Worm (Caenorhabditis elegans) whole organism, L3 larva: ENCODE data around the gene rocf-1.

ENCODE experiments used
- R02D3.7 ChIP-seq: fragments of 150-350 bp; optimal IDR thresholded peaks from 2 replicates; lab custom pipeline; 2014; ENCODE audit warnings: missing biosample characterization, missing genetic modification characterization
- ceh-16 ChIP-seq: sonication (generic microtip); optimal IDR thresholded peaks from 2 replicates; lab custom pipeline; 2017; ENCODE audit warnings: missing biosample characterization, missing genetic modification characterization
- ceh-28 ChIP-seq: fragments of 150-350 bp; optimal IDR thresholded peaks from 2 replicates; lab custom pipeline; 2014; ENCODE audit warnings: missing biosample characterization, missing genetic modification reagents, missing genetic modification characterization
- ceh-82 ChIP-seq: fragments of 150-350 bp; optimal IDR thresholded peaks from 2 replicates; lab custom pipeline; 2014; ENCODE audit warnings: missing biosample characterization, missing genetic modification characterization
- ceh-9 ChIP-seq: sonication (generic microtip); optimal IDR thresholded peaks from 2 replicates; lab custom pipeline; 2018; ENCODE audit warnings: missing biosample characterization, missing genetic modification characterization
- egl-27 ChIP-seq: sonication (generic microtip); optimal IDR thresholded peaks from 4 replicates; lab custom pipeline; 2017; ENCODE audit warnings: missing biosample characterization, missing genetic modification reagents, missing genetic modification characterization
- elt-1 ChIP-seq: fragments of 150-350 bp; optimal IDR thresholded peaks from 2 replicates; lab custom pipeline; 2014; ENCODE audit warnings: missing biosample characterization, missing genetic modification characterization
- elt-3 ChIP-seq, 3 experiments: fragments of 150-350 bp in 1 of 3; sonication (generic microtip) in 2 of 3; optimal IDR thresholded peaks; 2 replicates in 2 of 3; 4 replicates in 1 of 3; lab custom pipeline; 2014 to 2017; ENCODE audit warnings: missing biosample characterization in 3 of 3, missing genetic modification characterization in 3 of 3
- eor-1 ChIP-seq, 2 experiments: fragments of 150-350 bp; optimal IDR thresholded peaks; 2 replicates each; lab custom pipeline; 2014 to 2018; ENCODE audit warnings: missing biosample characterization in 2 of 2, missing genetic modification characterization in 2 of 2
- fkh-10 ChIP-seq: sonication (generic microtip); optimal IDR thresholded peaks from 2 replicates; lab custom pipeline; 2017; ENCODE audit warnings: missing biosample characterization, missing genetic modification reagents, missing genetic modification characterization
- fkh-2 ChIP-seq: fragments of 150-350 bp; optimal IDR thresholded peaks from 2 replicates; lab custom pipeline; 2014; ENCODE audit warnings: missing biosample characterization, missing genetic modification reagents, missing genetic modification characterization
- hmg-11 ChIP-seq: sonication (generic microtip); optimal IDR thresholded peaks from 2 replicates; lab custom pipeline; 2016; ENCODE audit warnings: missing genetic modification characterization, missing compliant biosample characterization
- jun-1 ChIP-seq: fragments of 150-350 bp; optimal IDR thresholded peaks from 2 replicates; lab custom pipeline; 2014; ENCODE audit warnings: missing biosample characterization, missing genetic modification reagents, missing genetic modification characterization
- lin-15B ChIP-seq: fragments of 150-350 bp; optimal IDR thresholded peaks from 2 replicates; lab custom pipeline; 2014; ENCODE audit warnings: missing biosample characterization, missing genetic modification characterization
- lin-39 ChIP-seq: fragments of 150-350 bp; optimal IDR thresholded peaks from 2 replicates; lab custom pipeline; 2018; ENCODE audit warnings: missing biosample characterization, missing genetic modification reagents, missing genetic modification characterization
- mdl-1 ChIP-seq: fragments of 150-350 bp; optimal IDR thresholded peaks from 2 replicates; lab custom pipeline; 2014; ENCODE audit warnings: missing biosample characterization, missing genetic modification characterization
- mml-1 ChIP-seq: fragments of 150-350 bp; sonication (generic microtip); optimal IDR thresholded peaks from 3 replicates; lab custom pipeline; 2014; ENCODE audit warnings: missing biosample characterization, missing genetic modification characterization
- nfya-1 ChIP-seq: sonication (generic microtip); optimal IDR thresholded peaks from 2 replicates; lab custom pipeline; 2017; ENCODE audit warnings: missing genetic modification characterization, mild to moderate bottlenecking, missing compliant biosample characterization, antibody characterized with exemption, moderate library complexity; ENCODE audit not compliant: insufficient read depth
- nhr-12 ChIP-seq: fragments of 150-350 bp; optimal IDR thresholded peaks from 2 replicates; lab custom pipeline; 2014; ENCODE audit warnings: missing biosample characterization, missing genetic modification characterization
- nhr-23 ChIP-seq: fragments of 150-350 bp; optimal IDR thresholded peaks from 2 replicates; lab custom pipeline; 2014; ENCODE audit warnings: missing biosample characterization, missing genetic modification reagents, missing genetic modification characterization
- nhr-237 ChIP-seq: fragments of 150-350 bp; optimal IDR thresholded peaks from 2 replicates; lab custom pipeline; 2014; ENCODE audit warnings: missing biosample characterization, missing genetic modification characterization
- nhr-25 ChIP-seq: sonication (generic microtip); optimal IDR thresholded peaks from 2 replicates; lab custom pipeline; 2017; ENCODE audit warnings: missing biosample characterization, missing genetic modification characterization
- nhr-28 ChIP-seq: fragments of 150-350 bp; optimal IDR thresholded peaks from 2 replicates; lab custom pipeline; 2014; ENCODE audit warnings: missing biosample characterization, missing genetic modification characterization
- nhr-43 ChIP-seq: sonication (generic microtip); optimal IDR thresholded peaks from 2 replicates; lab custom pipeline; 2016; ENCODE audit warnings: mild to moderate bottlenecking, missing genetic modification characterization, missing compliant biosample characterization; ENCODE audit not compliant: poor library complexity, severe bottlenecking
- nhr-67 ChIP-seq: fragments of 150-350 bp; optimal IDR thresholded peaks from 2 replicates; lab custom pipeline; 2014; ENCODE audit warnings: missing biosample characterization, missing genetic modification characterization
- nhr-76 ChIP-seq: fragments of 150-350 bp; sonication (generic microtip); optimal IDR thresholded peaks from 5 replicates; lab custom pipeline; 2014; ENCODE audit warnings: missing biosample characterization, missing genetic modification characterization
- nhr-77 ChIP-seq: fragments of 150-350 bp; optimal IDR thresholded peaks from 2 replicates; lab custom pipeline; 2014; ENCODE audit warnings: missing biosample characterization, missing genetic modification characterization
- pha-4 ChIP-seq: fragments of 150-350 bp; optimal IDR thresholded peaks from 2 replicates; lab custom pipeline; 2014; ENCODE audit warnings: missing biosample characterization, missing genetic modification reagents, missing genetic modification characterization
- pqm-1 ChIP-seq: fragments of 150-350 bp; optimal IDR thresholded peaks from 2 replicates; lab custom pipeline; 2017; ENCODE audit warnings: missing biosample characterization, missing genetic modification characterization, inconsistent platforms
- sea-2 ChIP-seq: fragments of 150-350 bp; sonication (generic microtip); optimal IDR thresholded peaks from 4 replicates; lab custom pipeline; 2014; ENCODE audit warnings: missing biosample characterization, missing genetic modification reagents, missing genetic modification characterization
- skn-1 ChIP-seq: fragments of 150-350 bp; optimal IDR thresholded peaks from 2 replicates; lab custom pipeline; 2014; ENCODE audit warnings: missing biosample characterization, missing genetic modification characterization
- tbx-2 ChIP-seq: sonication (generic microtip); optimal IDR thresholded peaks from 2 replicates; lab custom pipeline; 2016; ENCODE audit warnings: mild to moderate bottlenecking, missing genetic modification characterization, missing compliant biosample characterization
- unc-39 ChIP-seq: sonication (generic microtip); optimal IDR thresholded peaks from 4 replicates; lab custom pipeline; 2017; ENCODE audit warnings: missing biosample characterization, missing genetic modification characterization
- zag-1 ChIP-seq: fragments of 150-350 bp; optimal IDR thresholded peaks from 2 replicates; lab custom pipeline; 2014; ENCODE audit warnings: missing biosample characterization, missing genetic modification characterization
- ztf-11 ChIP-seq: fragments of 150-350 bp; optimal IDR thresholded peaks from 2 replicates; lab custom pipeline; 2014; ENCODE audit warnings: missing biosample characterization, missing genetic modification characterization
- ztf-4 ChIP-seq: fragments of 150-350 bp; optimal IDR thresholded peaks from 2 replicates; lab custom pipeline; 2014; ENCODE audit warnings: missing biosample characterization, missing genetic modification characterization

rocf-1 gene

DNA sequence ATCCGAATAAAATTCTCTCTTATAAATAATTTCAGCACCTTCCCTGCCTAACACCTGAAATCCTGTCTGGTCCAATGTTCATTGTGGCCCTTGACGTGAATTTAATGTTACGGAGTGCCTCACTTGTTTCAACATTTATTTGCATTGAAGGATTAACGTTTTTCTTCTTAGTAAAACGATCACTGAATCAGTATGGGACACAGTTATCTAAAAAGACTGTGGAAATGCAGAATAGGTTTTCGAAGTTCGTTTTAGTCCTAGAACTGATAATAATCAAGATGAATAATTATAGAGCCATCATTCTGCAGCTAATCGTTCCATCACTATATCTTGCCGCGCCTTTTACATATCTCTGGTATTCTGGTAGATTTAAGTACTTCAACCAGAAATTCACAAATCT, 30.9 kb upstream of the rocf-1 start, which contains the start of gene srh-219:
Gene srh-219 (plus strand): TSS at position 301 of the 400 bp plus-strand sequence.
- TF ChIP-seq pqm-1 (tag; lab: Kevin White, UChicago) (no peak), nhr-67 (tag; lab: Kevin White, UChicago) (no peak), eor-1 (tag; optimal IDR thresholded peaks at IDR 0.05; lab: Kevin White, UChicago) (no peak), egl-27 (no peak), lin-15B (tag; lab: Kevin White, UChicago) (no peak), nhr-77 (tag; lab: Kevin White, UChicago) (no peak), ceh-28 (tag; lab: Kevin White, UChicago) (no peak), nhr-43 (tag; lab: Kevin White, UChicago) (no peak), nhr-28 (tag; lab: Kevin White, UChicago) (no peak), ceh-9 (tag; lab: Kevin White, UChicago) (no peak), lin-39 (tag; lab: Kevin White, UChicago) (no peak), tbx-2 (no peak), fkh-10 (GFP tag; lab: Kevin White, UChicago) (no peak), fkh-2 (tag; lab: Kevin White, UChicago) (no peak), skn-1 (tag; lab: Kevin White, UChicago) (no peak)

DNA sequence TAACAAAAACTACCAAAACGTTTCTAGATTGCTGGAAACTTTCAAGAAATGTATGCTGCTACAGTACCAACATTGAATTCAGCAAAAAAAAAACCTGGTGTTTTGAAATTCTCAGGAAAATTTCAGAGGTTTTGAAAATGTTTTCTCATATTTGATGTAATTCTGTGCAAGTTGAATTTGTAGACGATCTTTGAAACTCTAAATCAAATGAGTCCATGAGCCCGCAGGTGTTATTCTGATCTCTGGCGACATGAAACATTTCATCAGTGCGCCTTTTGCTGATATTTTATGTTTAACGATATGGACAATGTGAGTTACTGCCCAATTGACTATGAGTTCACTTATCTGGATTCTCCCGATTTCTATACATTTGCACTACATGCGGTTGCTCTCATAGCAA, 29.4 kb upstream of the rocf-1 start, which contains the start of gene srh-218:
Gene srh-218 (plus strand): TSS at position 301 of the 400 bp plus-strand sequence.
- TF ChIP-seq ztf-4 (tag; lab: Kevin White, UChicago) = no peak
- no peak for TF ChIP-seq lin-39 (tag; lab: Kevin White, UChicago)
- no peak for TF ChIP-seq lin-15B (tag; lab: Kevin White, UChicago)
- no peak for TF ChIP-seq ceh-9 (tag; lab: Kevin White, UChicago)
- TF ChIP-seq nhr-77 (tag; lab: Kevin White, UChicago) = no peak
- TF ChIP-seq hmg-11 = no peak
- TF ChIP-seq nhr-23 (tag; lab: Kevin White, UChicago) = no peak
- TF ChIP-seq nfya-1 (tag; lab: Kevin White, UChicago) = no peak
- no peak for TF ChIP-seq zag-1 (tag; lab: Kevin White, UChicago)

DNA sequence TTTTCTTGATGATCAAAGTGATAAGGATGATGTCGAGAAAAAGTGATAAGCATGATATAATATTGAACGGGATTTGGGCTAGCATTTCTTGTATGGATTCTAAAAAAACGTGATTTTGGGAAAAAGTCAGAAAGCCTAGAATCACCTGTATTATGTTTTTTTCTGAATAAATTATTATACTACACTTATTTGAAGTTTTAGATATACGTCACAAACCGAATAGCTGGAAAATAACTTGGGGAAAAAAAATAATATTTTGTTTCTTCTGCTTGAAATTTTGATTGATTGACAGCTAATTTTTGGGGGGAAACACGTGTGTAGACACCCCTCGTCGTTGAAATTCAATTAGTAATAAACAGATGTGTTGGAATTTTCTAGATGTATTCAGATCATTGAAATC, 28.2 kb upstream of the rocf-1 start, which contains the start of gene str-264:
Gene str-264 (minus strand): TSS at position 101 of the 400 bp plus-strand sequence.
- TF ChIP-seq sea-2 (no peak), ztf-11 (tag; lab: Kevin White, UChicago) (no peak), R02D3.7 (tag; lab: Kevin White, UChicago) (no peak), mdl-1 (no peak), ceh-82 (tag; lab: Kevin White, UChicago) (no peak), nhr-77 (tag; lab: Kevin White, UChicago) (no peak), elt-1 (tag; lab: Kevin White, UChicago) (no peak), ceh-16 (tag; lab: Kevin White, UChicago) (no peak), unc-39 (no peak), nhr-43 (tag; lab: Kevin White, UChicago) (no peak), skn-1 (tag; lab: Kevin White, UChicago) (no peak), elt-3 (tag; optimal IDR thresholded peaks at IDR 0.05; lab: Kevin White, UChicago) (no peak), ztf-4 (tag; lab: Kevin White, UChicago) (no peak), nhr-12 (no peak), nhr-76 (no peak)

DNA sequence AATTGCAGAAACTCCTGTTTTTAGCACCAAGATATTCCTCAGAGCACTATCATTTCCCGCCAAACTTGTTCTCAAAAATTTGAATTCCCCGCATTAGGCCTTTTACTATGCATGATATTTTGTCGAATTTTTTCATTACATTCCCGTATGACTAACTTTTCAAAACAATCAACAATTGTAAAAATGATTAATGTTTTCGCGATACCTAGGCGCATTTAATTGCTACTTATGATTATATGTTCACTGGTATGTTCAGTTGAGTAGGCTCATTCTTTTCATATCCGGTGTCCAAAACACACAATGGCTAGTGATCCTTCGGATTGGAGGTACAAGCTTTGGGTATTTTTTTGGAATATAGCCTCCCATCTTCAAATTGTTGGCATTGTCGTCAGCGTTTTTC, 23.5 kb upstream of the rocf-1 start, which contains the start of gene srw-21:
Gene srw-21 (plus strand): TSS at position 301 of the 400 bp plus-strand sequence.
- no peak for TF ChIP-seq ceh-9 (tag; lab: Kevin White, UChicago)
- no peak for TF ChIP-seq nfya-1 (tag; lab: Kevin White, UChicago)
- no peak for TF ChIP-seq nhr-12
- TF ChIP-seq nhr-25 (tag; lab: Kevin White, UChicago) = no peak
- no peak for TF ChIP-seq unc-39
- no peak for TF ChIP-seq R02D3.7 (tag; lab: Kevin White, UChicago)
- no peak for TF ChIP-seq jun-1 (tag; lab: Kevin White, UChicago)
- TF ChIP-seq nhr-237 = no peak
- no peak for TF ChIP-seq lin-39 (tag; lab: Kevin White, UChicago)
- TF ChIP-seq ceh-82 (tag; lab: Kevin White, UChicago) = no peak
- TF ChIP-seq nhr-76 = no peak
- no peak for TF ChIP-seq pha-4 (tag; lab: Kevin White, UChicago)
- no peak for TF ChIP-seq mml-1 (tag; lab: Kevin White, UChicago)
